Worm (Caenorhabditis elegans): Measurements from ENCODE around the gene 2L52.1.

The 2L52.1 gene

DNA sequence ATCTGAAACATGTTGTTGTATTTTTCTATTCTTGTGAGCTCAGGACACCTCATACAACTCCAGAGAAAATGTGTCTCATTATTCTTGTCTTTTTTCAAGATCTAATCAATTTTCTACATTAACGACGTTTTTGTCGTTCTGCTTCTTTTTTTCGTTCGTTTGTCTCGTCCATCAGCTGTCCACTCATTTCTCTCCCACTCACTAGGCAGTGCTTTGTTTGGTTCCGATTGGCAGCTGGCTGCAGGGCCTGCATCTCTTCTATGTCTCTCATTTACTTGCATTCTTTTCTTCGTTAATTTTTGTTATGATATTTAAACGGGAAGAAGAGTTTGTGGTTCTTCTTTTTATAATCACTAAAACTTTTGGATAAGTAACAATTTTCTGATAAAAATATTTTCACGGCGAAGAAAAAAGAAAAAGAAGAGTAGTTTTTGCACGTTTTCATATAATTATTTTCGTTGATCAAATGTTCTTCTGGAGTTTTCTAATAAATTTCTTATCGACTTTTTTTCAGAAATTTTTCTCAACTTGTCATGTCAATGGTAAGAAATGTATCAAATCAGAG lies at the start of gene 2L52.1:
Gene 2L52.1, plus strand, starts transcription at position 515 of the 565 bp plus-strand sequence.
- TF ChIP-seq unc-55 (GFP tag; optimal IDR thresholded peaks at IDR 0.05) = peak; percentile 32
- no peak for TF ChIP-seq unc-86 (tag; optimal IDR thresholded peaks at IDR 0.05)
- no peak for TF ChIP-seq ahr-1 (tag; optimal IDR thresholded peaks at IDR 0.05)
- TF ChIP-seq dve-1 (tag; optimal IDR thresholded peaks at IDR 0.05) = no peak
- no peak for TF ChIP-seq T23F11.4 (GFP tag; optimal IDR thresholded peaks at IDR 0.05)
- TF ChIP-seq tbx-7 (tag; optimal IDR thresholded peaks at IDR 0.05) = no peak
- no peak for TF ChIP-seq pax-1 (tag; optimal IDR thresholded peaks at IDR 0.05)
- no peak for TF ChIP-seq hlh-8 (tag; optimal IDR thresholded peaks at IDR 0.05)
- no peak for TF ChIP-seq sox-2 (GFP tag; IDR thresholded peaks at IDR 0.05)
- no peak for TF ChIP-seq ceh-2 (tag; optimal IDR thresholded peaks at IDR 0.05)
- no peak for TF ChIP-seq ceh-19 (GFP tag; optimal IDR thresholded peaks at IDR 0.05)
- TF ChIP-seq nhr-11 (tag; optimal IDR thresholded peaks at IDR 0.05) = no peak
- peak; percentile 61 for TF ChIP-seq nfya-1 (tag; optimal IDR thresholded peaks at IDR 0.05)
- TF ChIP-seq ceh-31 (tag; optimal IDR thresholded peaks at IDR 0.05) = peak; percentile 15
- TF ChIP-seq tbx-2 (tag; optimal IDR thresholded peaks at IDR 0.05) = no peak
- no peak for TF ChIP-seq odd-2 (tag; optimal IDR thresholded peaks at IDR 0.05)
- TF ChIP-seq hlh-30 (tag; optimal IDR thresholded peaks at IDR 0.05; ENCODE audit: insufficient read depth) = no peak
- no peak for TF ChIP-seq unc-42 (tag; optimal IDR thresholded peaks at IDR 0.05)

DNA sequence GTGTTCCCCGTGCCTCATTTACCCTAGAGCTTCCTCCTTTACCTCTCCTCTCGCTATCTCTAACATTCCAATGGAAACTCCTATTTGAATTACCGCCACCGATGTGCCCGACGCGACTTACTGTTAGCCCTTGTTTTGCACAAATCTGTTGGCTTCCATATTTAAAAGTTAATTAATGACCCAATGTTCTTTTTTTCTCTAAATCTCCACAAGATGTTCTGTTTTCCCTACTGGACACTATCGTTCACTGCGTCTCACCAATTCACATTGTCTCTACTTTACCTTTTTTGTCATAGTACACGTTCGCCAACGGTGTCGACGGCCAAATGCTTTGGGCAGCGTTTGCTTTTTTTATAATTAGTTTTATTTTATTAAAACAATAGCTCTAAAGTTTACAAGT lies 1.1 kb upstream of the 2L52.1 start:
- no peak for TF ChIP-seq hlh-8 (tag; optimal IDR thresholded peaks at IDR 0.05)
- TF ChIP-seq C38D4.7 (GFP tag; optimal IDR thresholded peaks at IDR 0.05) = no peak
- TF ChIP-seq pax-1 (tag; optimal IDR thresholded peaks at IDR 0.05) = no peak
- TF ChIP-seq ahr-1 (tag; optimal IDR thresholded peaks at IDR 0.05) = no peak
- TF ChIP-seq odd-2 (tag; optimal IDR thresholded peaks at IDR 0.05) = no peak

DNA sequence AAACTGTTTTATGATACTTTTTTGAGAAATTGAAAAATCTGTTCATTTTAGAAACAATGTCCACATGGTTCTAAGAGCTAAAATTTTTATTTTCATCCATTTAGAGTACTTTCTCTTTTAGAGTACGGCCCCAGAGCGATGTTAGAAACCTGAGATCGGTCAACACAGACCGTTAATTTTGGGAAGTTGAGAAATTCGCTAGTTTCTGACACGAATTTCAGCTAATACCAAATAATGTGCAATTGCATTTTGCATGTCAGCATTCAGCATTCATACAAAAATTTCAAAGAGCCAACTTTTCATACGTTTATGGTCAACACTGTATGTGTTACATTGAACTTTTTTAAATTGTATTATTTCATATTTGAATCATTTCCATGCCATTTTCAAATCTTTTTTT lies 3.1 kb downstream of the 2L52.1 start:
- TF ChIP-seq C38D4.7 (GFP tag; optimal IDR thresholded peaks at IDR 0.05) = no peak

DNA sequence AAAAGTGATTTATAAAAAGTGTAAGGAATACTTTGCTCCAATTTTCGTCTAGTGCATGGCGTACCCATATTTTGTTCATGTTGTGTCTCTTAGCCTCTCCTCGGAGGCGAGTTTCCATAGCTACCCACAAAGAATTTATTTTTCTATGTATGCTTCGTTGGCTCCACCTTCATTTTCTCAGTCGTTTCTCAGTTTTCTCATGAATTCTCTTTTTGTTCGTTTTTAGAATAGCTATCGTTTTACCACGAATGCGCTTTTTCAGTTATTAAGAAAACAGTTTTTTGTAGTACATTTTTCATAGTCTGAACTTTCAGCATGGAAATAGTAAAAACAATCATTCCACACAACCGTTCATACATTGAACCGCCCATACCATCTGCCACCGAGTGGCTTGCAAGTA lies 4.7 kb downstream of the 2L52.1 start, which contains the start of gene osta-1:
Gene osta-1, plus strand, starts transcription at position 309 of the 400 bp plus-strand sequence.
- TF ChIP-seq mec-3 (tag; optimal IDR thresholded peaks at IDR 0.05; ENCODE audit: borderline replicate concordance) (no peak), hlh-30 (tag; optimal IDR thresholded peaks at IDR 0.05; ENCODE audit: insufficient read depth) (no peak), ceh-34 (tag; optimal IDR thresholded peaks at IDR 0.05) (no peak), nhr-11 (tag; optimal IDR thresholded peaks at IDR 0.05) (no peak), ceh-31 (tag; optimal IDR thresholded peaks at IDR 0.05) (no peak), hlh-15 (tag; optimal IDR thresholded peaks at IDR 0.05) (no peak), unc-55 (GFP tag; optimal IDR thresholded peaks at IDR 0.05) (no peak), pha-2 (tag; optimal IDR thresholded peaks at IDR 0.05) (no peak), sox-2 (GFP tag; IDR thresholded peaks at IDR 0.05) (no peak), K09A11.1 (tag; optimal IDR thresholded peaks at IDR 0.05; ENCODE audit: insufficient read depth) (no peak), ttx-3 (tag; optimal IDR thresholded peaks at IDR 0.05) (no peak), ceh-48 (tag; optimal IDR thresholded peaks at IDR 0.05) (no peak), ceh-6 (GFP tag; optimal IDR thresholded peaks at IDR 0.05) (no peak), hlh-8 (tag; optimal IDR thresholded peaks at IDR 0.05) (no peak), nfya-1 (tag; optimal IDR thresholded peaks at IDR 0.05) (no peak), madf-2 (tag; optimal IDR thresholded peaks at IDR 0.05) (no peak), pha-4 (tag; optimal IDR thresholded peaks at IDR 0.05) (no peak), elt-4 (tag; optimal IDR thresholded peaks at IDR 0.05) (no peak), fax-1 (tag; optimal IDR thresholded peaks at IDR 0.05) (no peak)

DNA sequence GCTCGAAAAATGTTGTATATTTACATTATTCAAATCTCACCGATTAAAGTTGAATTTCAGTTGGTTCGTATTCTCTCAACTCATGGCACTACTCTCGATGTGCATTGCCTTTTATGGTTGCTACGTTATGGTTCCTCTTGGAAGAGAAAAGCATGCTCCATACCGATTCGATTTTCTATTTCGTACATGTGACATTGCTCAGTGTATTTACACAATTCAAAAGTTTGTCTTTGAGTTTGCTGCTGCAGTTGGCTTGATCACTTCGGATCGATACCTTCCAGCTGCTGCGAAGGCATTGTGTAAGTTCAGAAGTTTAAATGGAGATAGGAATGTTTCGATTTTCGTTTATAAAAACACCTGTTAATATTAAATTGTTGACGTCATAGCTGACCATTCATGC lies 6.6 kb downstream of the 2L52.1 start:
- TF ChIP-seq che-1 (tag; optimal IDR thresholded peaks at IDR 0.05) = no peak
- no peak for TF ChIP-seq nfya-1 (tag; optimal IDR thresholded peaks at IDR 0.05)
- TF ChIP-seq ceh-24 (tag; optimal IDR thresholded peaks at IDR 0.05) = no peak
- no peak for TF ChIP-seq fkh-10 (GFP tag; optimal IDR thresholded peaks at IDR 0.05)
- TF ChIP-seq hlh-8 (tag; optimal IDR thresholded peaks at IDR 0.05) = no peak
- no peak for TF ChIP-seq pros-1 (tag; optimal IDR thresholded peaks at IDR 0.05)
- TF ChIP-seq C38D4.7 (GFP tag; optimal IDR thresholded peaks at IDR 0.05) = no peak

Data from whole organism, late embryonic.